Worm (Caenorhabditis elegans): Measurements from ENCODE around the gene znf-622.

DNA sequence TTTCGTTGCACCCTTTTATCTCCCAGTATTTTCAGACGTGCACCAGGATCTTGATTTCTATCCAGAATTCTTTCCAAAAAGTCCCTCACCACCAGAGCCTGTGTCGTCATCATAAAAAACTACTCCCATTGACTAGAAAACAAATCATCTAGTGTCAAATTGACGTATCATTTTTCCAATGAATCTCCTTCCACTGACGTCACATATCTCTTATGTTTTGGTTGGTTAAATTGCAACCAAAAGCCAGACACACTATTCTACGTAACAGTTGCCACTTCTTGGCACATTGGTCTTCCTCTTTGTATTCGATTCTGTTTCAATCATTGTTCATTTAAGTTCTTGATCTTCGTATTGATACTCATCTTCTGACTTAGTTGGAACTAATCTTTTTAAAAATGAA lies 16.7 kb downstream of the znf-622 start:
- TF ChIP-seq ccch-3 (GFP tag; optimal IDR thresholded peaks at IDR 0.05) (no peak), cebp-1 (GFP tag; IDR thresholded peaks at IDR 0.05) (no peak), cebp-1 (tag; optimal IDR thresholded peaks at IDR 0.05) (no peak), tbx-9 (tag; optimal IDR thresholded peaks at IDR 0.05; ENCODE audit: borderline replicate concordance) (no peak), F55B11.4 (tag; optimal IDR thresholded peaks at IDR 0.05; ENCODE audit: borderline replicate concordance, insufficient read depth) (no peak), ztf-25 (GFP tag; IDR thresholded peaks at IDR 0.05) (no peak), snpc-4 (GFP tag; optimal IDR thresholded peaks at IDR 0.05) (no peak), snpc-4 (tag; optimal IDR thresholded peaks at IDR 0.05) (no peak)

Data from whole organism, young adult.